Worm (Caenorhabditis elegans) whole organism, late embryonic: ENCODE measurements around the gene sqt-3.

ENCODE experiments used
- C08G9.2 ChIP-seq: sonication (generic microtip); optimal IDR thresholded peaks from 2 replicates; lab custom pipeline; 2016; ENCODE audit warnings: mild to moderate bottlenecking, missing genetic modification characterization, moderate library complexity, missing compliant biosample characterization
- C38D4.7 ChIP-seq: fragments of 200-800 bp; sonication (Bioruptor generic); optimal IDR thresholded peaks from 2 replicates; lab custom pipeline; 2018; ENCODE audit warnings: mild to moderate bottlenecking, missing genetic modification characterization, moderate library complexity, missing compliant biosample characterization
- K02D7.2 ChIP-seq: sonication (generic microtip); optimal IDR thresholded peaks from 2 replicates; lab custom pipeline; 2017; ENCODE audit warnings: mild to moderate bottlenecking, missing genetic modification characterization, missing compliant biosample characterization
- Y22D7AL.16 ChIP-seq: sonication (generic microtip); optimal IDR thresholded peaks from 2 replicates; lab custom pipeline; 2016; ENCODE audit warnings: missing genetic modification characterization, missing compliant biosample characterization
- ahr-1 ChIP-seq: sonication (generic microtip); optimal IDR thresholded peaks from 2 replicates; lab custom pipeline; 2016; ENCODE audit warnings: missing genetic modification characterization, missing compliant biosample characterization
- ama-1 ChIP-seq: fragments of 150-350 bp; optimal IDR thresholded peaks from 2 replicates; lab custom pipeline; 2014
- ceh-14 ChIP-seq: sonication (generic microtip); optimal IDR thresholded peaks from 2 replicates; lab custom pipeline; 2016; ENCODE audit warnings: missing genotype, missing genetic modification characterization, missing compliant biosample characterization
- ceh-2 ChIP-seq: sonication (generic microtip); optimal IDR thresholded peaks from 2 replicates; lab custom pipeline; 2016; ENCODE audit warnings: missing genotype, missing genetic modification characterization, missing compliant biosample characterization
- ceh-22 ChIP-seq: sonication (generic microtip); optimal IDR thresholded peaks from 2 replicates; lab custom pipeline; 2017; ENCODE audit warnings: missing biosample characterization, missing genetic modification characterization
- ceh-30 ChIP-seq: fragments of 150-350 bp; optimal IDR thresholded peaks from 2 replicates; lab custom pipeline; 2014; ENCODE audit warnings: missing biosample characterization, missing genetic modification characterization
- ceh-34 ChIP-seq: sonication (generic microtip); optimal IDR thresholded peaks from 2 replicates; lab custom pipeline; 2016; ENCODE audit warnings: mild to moderate bottlenecking, missing genetic modification characterization, missing compliant biosample characterization
- ceh-45 ChIP-seq: fragments of 200-800 bp; sonication (Bioruptor generic); IDR thresholded peaks from 2 replicates; pipeline ENCODE4 v1.3.6; 2022; ENCODE audit warnings: missing genetic modification reagents, missing genetic modification characterization, missing compliant biosample characterization
- ceh-6 ChIP-seq: fragments of 200-800 bp; sonication (Bioruptor generic); optimal IDR thresholded peaks from 2 replicates; lab custom pipeline; 2018; ENCODE audit warnings: mild to moderate bottlenecking, missing genetic modification characterization, missing compliant biosample characterization
- dmd-4 ChIP-seq: sonication (generic microtip); optimal IDR thresholded peaks from 2 replicates; lab custom pipeline; 2016; ENCODE audit warnings: borderline replicate concordance, missing genetic modification characterization, missing compliant biosample characterization
- dve-1 ChIP-seq: sonication (generic microtip); optimal IDR thresholded peaks from 2 replicates; lab custom pipeline; 2017; ENCODE audit warnings: antibody characterized with exemption, mild to moderate bottlenecking, missing genetic modification characterization, missing compliant biosample characterization
- fax-1 ChIP-seq: sonication (generic microtip); optimal IDR thresholded peaks from 2 replicates; lab custom pipeline; 2016; ENCODE audit warnings: missing genotype, missing genetic modification characterization, missing compliant biosample characterization
- fkh-6 ChIP-seq: sonication (generic microtip); optimal IDR thresholded peaks from 2 replicates; lab custom pipeline; 2016; ENCODE audit warnings: missing genetic modification characterization, missing compliant biosample characterization
- gmeb-2 ChIP-seq: sonication (generic microtip); optimal IDR thresholded peaks from 2 replicates; lab custom pipeline; 2016; ENCODE audit warnings: missing genetic modification characterization, inconsistent platforms, missing compliant biosample characterization
- hlh-30 ChIP-seq: sonication (generic microtip); optimal IDR thresholded peaks from 2 replicates; lab custom pipeline; 2017; ENCODE audit warnings: antibody characterized with exemption, missing genetic modification characterization, missing compliant biosample characterization; ENCODE audit not compliant: insufficient read depth
- hlh-6 ChIP-seq: sonication (generic microtip); optimal IDR thresholded peaks from 2 replicates; lab custom pipeline; 2016; ENCODE audit warnings: missing genotype, missing genetic modification characterization, missing compliant biosample characterization
- nhr-11 ChIP-seq: fragments of 150-350 bp; optimal IDR thresholded peaks from 2 replicates; lab custom pipeline; 2014; ENCODE audit warnings: missing biosample characterization, missing genetic modification characterization
- nhr-232 ChIP-seq: sonication (generic microtip); optimal IDR thresholded peaks from 2 replicates; lab custom pipeline; 2016; ENCODE audit warnings: missing genetic modification characterization, missing compliant biosample characterization
- npax-4 ChIP-seq: sonication (generic microtip); optimal IDR thresholded peaks from 2 replicates; lab custom pipeline; 2016; ENCODE audit warnings: missing genetic modification characterization, missing compliant biosample characterization
- odd-2 ChIP-seq: sonication (generic microtip); optimal IDR thresholded peaks from 2 replicates; lab custom pipeline; 2017; ENCODE audit warnings: antibody characterized with exemption, mild to moderate bottlenecking, missing genetic modification characterization, missing compliant biosample characterization
- pag-3 ChIP-seq: sonication (generic microtip); optimal IDR thresholded peaks from 2 replicates; lab custom pipeline; 2016; ENCODE audit warnings: missing compliant biosample characterization, missing genetic modification characterization, borderline replicate concordance
- pat-9 ChIP-seq: fragments of 200-800 bp; sonication (Bioruptor generic); optimal IDR thresholded peaks from 2 replicates; lab custom pipeline; 2018; ENCODE audit warnings: mild to moderate bottlenecking, missing genetic modification characterization, moderate library complexity, missing compliant biosample characterization
- pax-1 ChIP-seq: fragments of 150-350 bp; optimal IDR thresholded peaks from 2 replicates; lab custom pipeline; 2014; ENCODE audit warnings: missing biosample characterization, missing genetic modification characterization
- pha-2 ChIP-seq: sonication (generic microtip); optimal IDR thresholded peaks from 2 replicates; lab custom pipeline; 2017; ENCODE audit warnings: mild to moderate bottlenecking, missing genetic modification characterization, missing compliant biosample characterization
- sdc-2 ChIP-seq: sonication (generic microtip); optimal IDR thresholded peaks from 2 replicates; lab custom pipeline; 2016; ENCODE audit warnings: missing genotype, missing genetic modification characterization, missing compliant biosample characterization
- sox-2 ChIP-seq: fragments of 200-800 bp; sonication (Bioruptor generic); IDR thresholded peaks from 2 replicates; pipeline ENCODE4 v1.3.6; 2022; ENCODE audit warnings: missing genetic modification reagents, missing genetic modification characterization, missing compliant biosample characterization
- sox-4 ChIP-seq: sonication (generic microtip); optimal IDR thresholded peaks from 2 replicates; lab custom pipeline; 2017; ENCODE audit warnings: mild to moderate bottlenecking, missing genetic modification characterization, inconsistent platforms, missing compliant biosample characterization
- tbx-7 ChIP-seq: sonication (generic microtip); optimal IDR thresholded peaks from 2 replicates; lab custom pipeline; 2016; ENCODE audit warnings: missing genotype, missing genetic modification characterization, missing compliant biosample characterization
- ttx-3 ChIP-seq: sonication (generic microtip); optimal IDR thresholded peaks from 2 replicates; lab custom pipeline; 2016; ENCODE audit warnings: missing genetic modification reagents, missing genetic modification characterization, missing compliant biosample characterization
- unc-3 ChIP-seq, 2 experiments: fragments of 200-800 bp in 1 of 2; sonication (Bioruptor generic) in 1 of 2; sonication (generic microtip) in 1 of 2; conservative IDR thresholded peaks in 1 of 2; optimal IDR thresholded peaks in 1 of 2; 2 replicates each; pipeline versions ENCODE4 v1.3.6 to Lab custom; 2016 to 2022; ENCODE audit warnings: missing compliant biosample characterization in 2 of 2, missing genetic modification characterization in 2 of 2, missing genetic modification reagents in 1 of 2
- unc-42 ChIP-seq: sonication (generic microtip); optimal IDR thresholded peaks from 2 replicates; lab custom pipeline; 2016; ENCODE audit warnings: missing genotype, missing genetic modification characterization, missing compliant biosample characterization
- unc-86 ChIP-seq: sonication (generic microtip); optimal IDR thresholded peaks from 2 replicates; lab custom pipeline; 2016; ENCODE audit warnings: missing genetic modification characterization, missing compliant biosample characterization

sqt-3 gene

ce11 chrV:12344845-12345244 is 7.7 kb upstream of the sqt-3 start, which contains the start of gene F23H12.3:
F23H12.3 (plus strand) TSS chrV:12345145.
- TF ChIP-seq unc-3 (GFP tag; conservative IDR thresholded peaks at IDR 0.05; lab: Robert Waterston, UW) = no peak
- TF ChIP-seq unc-3 (tag; optimal IDR thresholded peaks at IDR 0.05; lab: Kevin White, UChicago) = no peak
- TF ChIP-seq sox-2 (GFP tag; lab: Robert Waterston, UW) = no peak
- TF ChIP-seq pax-1 = no peak
- no peak for TF ChIP-seq sox-4 (tag; lab: Kevin White, UChicago)
- TF ChIP-seq dve-1 (tag; lab: Kevin White, UChicago) = no peak
- no peak for TF ChIP-seq hlh-6 (tag; lab: Kevin White, UChicago)
- no peak for TF ChIP-seq ceh-30
- TF ChIP-seq odd-2 (tag; lab: Kevin White, UChicago) = no peak
- TF ChIP-seq C38D4.7 (GFP tag; lab: Kevin White, UChicago) = no peak
- TF ChIP-seq nhr-11 = no peak
- no peak for TF ChIP-seq sdc-2 (tag; lab: Kevin White, UChicago)
- no peak for TF ChIP-seq fax-1 (tag; lab: Kevin White, UChicago)
- TF ChIP-seq nhr-232 (tag; lab: Kevin White, UChicago) = no peak
- no peak for TF ChIP-seq pha-2 (tag; lab: Kevin White, UChicago)
- TF ChIP-seq Y22D7AL.16 (tag; lab: Kevin White, UChicago) = no peak
- TF ChIP-seq ttx-3 (tag; lab: Kevin White, UChicago) = no peak
- no peak for TF ChIP-seq ceh-45 (GFP tag; lab: Robert Waterston, UW)
- TF ChIP-seq tbx-7 (tag; lab: Kevin White, UChicago) = no peak
- no peak for TF ChIP-seq npax-4 (tag; lab: Kevin White, UChicago)

- TF ChIP-seq C08G9.2 (tag; lab: Kevin White, UChicago) = no peak
- no peak for TF ChIP-seq dve-1 (tag; lab: Kevin White, UChicago)
- no peak for TF ChIP-seq unc-86 (tag; lab: Kevin White, UChicago)
- TF ChIP-seq dmd-4 (tag; lab: Kevin White, UChicago) = no peak
- TF ChIP-seq nhr-11 = no peak
- no peak for TF ChIP-seq pha-2 (tag; lab: Kevin White, UChicago)
- TF ChIP-seq ceh-14 (tag; lab: Kevin White, UChicago) = no peak
- TF ChIP-seq, all 69 proteins: peak for 0
These were observed 6.7 kb upstream of the sqt-3 start, which contains the start of gene snb-2 for ce11 chrV:12345808-12346207. snb-2 (minus strand) TSS chrV:12345908.

ce11 chrV:12347854-12348253 is 4.7 kb upstream of the sqt-3 start:
- TF ChIP-seq npax-4 (tag; lab: Kevin White, UChicago) (no peak), sox-4 (tag; lab: Kevin White, UChicago) (no peak)

ce11 chrV:12349365-12349764 is 3.2 kb upstream of the sqt-3 start:
- TF ChIP-seq ceh-22 (tag; lab: Kevin White, UChicago) = no peak
- no peak for TF ChIP-seq tbx-7 (tag; lab: Kevin White, UChicago)
- TF ChIP-seq pax-1 = no peak
- TF ChIP-seq sox-2 (GFP tag; lab: Robert Waterston, UW) = no peak
- TF ChIP-seq gmeb-2 (tag; lab: Kevin White, UChicago) = no peak
- no peak for TF ChIP-seq ttx-3 (tag; lab: Kevin White, UChicago)
- no peak for TF ChIP-seq fkh-6 (tag; lab: Kevin White, UChicago)
- no peak for TF ChIP-seq pag-3 (tag; lab: Kevin White, UChicago)
- TF ChIP-seq hlh-30 (tag; lab: Kevin White, UChicago) = no peak
- no peak for TF ChIP-seq ahr-1 (tag; lab: Kevin White, UChicago)
- TF ChIP-seq ama-1 = no peak

ce11 chrV:12351842-12352241 is 703 bp upstream of the sqt-3 start:
- no peak for TF ChIP-seq nhr-11
- TF ChIP-seq unc-42 = no peak
- TF ChIP-seq K02D7.2 (tag; lab: Kevin White, UChicago) = no peak
- no peak for TF ChIP-seq pax-1
- no peak for TF ChIP-seq ceh-6 (GFP tag; lab: Kevin White, UChicago)
- TF ChIP-seq npax-4 (tag; lab: Kevin White, UChicago) = no peak
- TF ChIP-seq hlh-30 (tag; lab: Kevin White, UChicago) = no peak
- no peak for TF ChIP-seq dmd-4 (tag; lab: Kevin White, UChicago)
- no peak for TF ChIP-seq ceh-34 (tag; lab: Kevin White, UChicago)
- TF ChIP-seq ceh-2 = no peak
- no peak for TF ChIP-seq pat-9 (tag; lab: Kevin White, UChicago)
